Worm (Caenorhabditis elegans) whole organism, early embryonic: ENCODE data around the gene ZK1248.11.

Experiments
- B0310.2 ChIP-seq: sonication (generic microtip); optimal IDR thresholded peaks from 2 replicates; lab custom pipeline; 2016; ENCODE audit warnings: mild to moderate bottlenecking, missing genetic modification characterization, missing compliant biosample characterization
- flt-1 ChIP-seq: fragments of 200-800 bp; sonication (Bioruptor generic); IDR thresholded peaks from 2 replicates; pipeline ENCODE4 v1.3.6; 2022; ENCODE audit warnings: missing genetic modification characterization, missing compliant biosample characterization
- hmg-4 ChIP-seq: fragments of 200-800 bp; sonication (Bioruptor generic); optimal IDR thresholded peaks from 2 replicates; lab custom pipeline; 2018; ENCODE audit warnings: mild to moderate bottlenecking, missing genetic modification characterization, missing compliant biosample characterization
- pes-1 ChIP-seq: fragments of 200-800 bp; sonication (Bioruptor generic); IDR thresholded peaks from 2 replicates; pipeline ENCODE4 v1.3.6; 2022; ENCODE audit warnings: missing genetic modification reagents, missing genetic modification characterization, missing compliant biosample characterization

- no peak for TF ChIP-seq flt-1 (GFP tag; lab: Robert Waterston, UW)
- no peak for TF ChIP-seq hmg-4
- TF ChIP-seq pes-1 (GFP tag; lab: Robert Waterston, UW), result no peak
- TF ChIP-seq B0310.2 (tag; lab: Kevin White, UChicago), result no peak
These were observed 27.3 kb downstream of the ZK1248.11 start, which contains the start of the genes K05F1.9 and K05F1.1 for ce11 chrII:5801075-5801474.
